Worm (Caenorhabditis elegans) whole organism, late embryonic: ENCODE data around the gene grd-8.

Experiments used
- F13H6.1 ChIP-seq: sonication (generic microtip); optimal IDR thresholded peaks from 2 replicates; lab custom pipeline; 2016; ENCODE audit warnings: missing genetic modification characterization, missing compliant biosample characterization
- Y22D7AL.16 ChIP-seq: sonication (generic microtip); optimal IDR thresholded peaks from 2 replicates; lab custom pipeline; 2016; ENCODE audit warnings: missing genetic modification characterization, missing compliant biosample characterization
- ahr-1 ChIP-seq: sonication (generic microtip); optimal IDR thresholded peaks from 2 replicates; lab custom pipeline; 2016; ENCODE audit warnings: missing genetic modification characterization, missing compliant biosample characterization
- ceh-14 ChIP-seq: sonication (generic microtip); optimal IDR thresholded peaks from 2 replicates; lab custom pipeline; 2016; ENCODE audit warnings: missing genotype, missing genetic modification characterization, missing compliant biosample characterization
- ceh-18 ChIP-seq: sonication (generic microtip); optimal IDR thresholded peaks from 2 replicates; lab custom pipeline; 2016; ENCODE audit warnings: missing genetic modification characterization, missing compliant biosample characterization
- ceh-19 ChIP-seq: fragments of 200-800 bp; sonication (Bioruptor generic); optimal IDR thresholded peaks from 2 replicates; lab custom pipeline; 2018; ENCODE audit warnings: mild to moderate bottlenecking, missing genetic modification characterization, missing compliant biosample characterization
- ceh-2 ChIP-seq: sonication (generic microtip); optimal IDR thresholded peaks from 2 replicates; lab custom pipeline; 2016; ENCODE audit warnings: missing genotype, missing genetic modification characterization, missing compliant biosample characterization
- ceh-34 ChIP-seq: sonication (generic microtip); optimal IDR thresholded peaks from 2 replicates; lab custom pipeline; 2016; ENCODE audit warnings: mild to moderate bottlenecking, missing genetic modification characterization, missing compliant biosample characterization
- ceh-45 ChIP-seq: fragments of 200-800 bp; sonication (Bioruptor generic); IDR thresholded peaks from 2 replicates; pipeline ENCODE4 v1.3.6; 2022; ENCODE audit warnings: missing genetic modification reagents, missing genetic modification characterization, missing compliant biosample characterization
- ceh-9 ChIP-seq: sonication (generic microtip); optimal IDR thresholded peaks from 2 replicates; lab custom pipeline; 2016; ENCODE audit warnings: mild to moderate bottlenecking, missing genetic modification characterization, inconsistent platforms, missing compliant biosample characterization
- che-1 ChIP-seq: sonication (generic microtip); optimal IDR thresholded peaks from 2 replicates; lab custom pipeline; 2016; ENCODE audit warnings: mild to moderate bottlenecking, missing genetic modification characterization, missing compliant biosample characterization
- dmd-4 ChIP-seq: sonication (generic microtip); optimal IDR thresholded peaks from 2 replicates; lab custom pipeline; 2016; ENCODE audit warnings: borderline replicate concordance, missing genetic modification characterization, missing compliant biosample characterization
- fax-1 ChIP-seq: sonication (generic microtip); optimal IDR thresholded peaks from 2 replicates; lab custom pipeline; 2016; ENCODE audit warnings: missing genotype, missing genetic modification characterization, missing compliant biosample characterization
- gmeb-2 ChIP-seq: sonication (generic microtip); optimal IDR thresholded peaks from 2 replicates; lab custom pipeline; 2016; ENCODE audit warnings: missing genetic modification characterization, inconsistent platforms, missing compliant biosample characterization
- hlh-30 ChIP-seq: sonication (generic microtip); optimal IDR thresholded peaks from 2 replicates; lab custom pipeline; 2017; ENCODE audit warnings: antibody characterized with exemption, missing genetic modification characterization, missing compliant biosample characterization; ENCODE audit not compliant: insufficient read depth
- hlh-8 ChIP-seq: sonication (generic microtip); optimal IDR thresholded peaks from 2 replicates; lab custom pipeline; 2016; ENCODE audit warnings: missing genotype, missing genetic modification characterization, missing compliant biosample characterization
- lim-6 ChIP-seq: sonication (generic microtip); optimal IDR thresholded peaks from 2 replicates; lab custom pipeline; 2016; ENCODE audit warnings: missing genetic modification characterization, missing compliant biosample characterization
- mec-3 ChIP-seq: sonication (generic microtip); optimal IDR thresholded peaks from 2 replicates; lab custom pipeline; 2016; ENCODE audit warnings: borderline replicate concordance, missing genetic modification characterization, missing compliant biosample characterization
- nhr-11 ChIP-seq: fragments of 150-350 bp; optimal IDR thresholded peaks from 2 replicates; lab custom pipeline; 2014; ENCODE audit warnings: missing biosample characterization, missing genetic modification characterization
- nhr-232 ChIP-seq: sonication (generic microtip); optimal IDR thresholded peaks from 2 replicates; lab custom pipeline; 2016; ENCODE audit warnings: missing genetic modification characterization, missing compliant biosample characterization
- npax-4 ChIP-seq: sonication (generic microtip); optimal IDR thresholded peaks from 2 replicates; lab custom pipeline; 2016; ENCODE audit warnings: missing genetic modification characterization, missing compliant biosample characterization
- pat-9 ChIP-seq: fragments of 200-800 bp; sonication (Bioruptor generic); optimal IDR thresholded peaks from 2 replicates; lab custom pipeline; 2018; ENCODE audit warnings: mild to moderate bottlenecking, missing genetic modification characterization, moderate library complexity, missing compliant biosample characterization
- pax-1 ChIP-seq: fragments of 150-350 bp; optimal IDR thresholded peaks from 2 replicates; lab custom pipeline; 2014; ENCODE audit warnings: missing biosample characterization, missing genetic modification characterization
- pqm-1 ChIP-seq: sonication (generic microtip); optimal IDR thresholded peaks from 2 replicates; lab custom pipeline; 2016; ENCODE audit warnings: missing genetic modification characterization, missing compliant biosample characterization
- rnt-1 ChIP-seq: sonication (generic microtip); optimal IDR thresholded peaks from 2 replicates; lab custom pipeline; 2016; ENCODE audit warnings: missing genetic modification characterization, missing compliant biosample characterization
- sdc-2 ChIP-seq: sonication (generic microtip); optimal IDR thresholded peaks from 2 replicates; lab custom pipeline; 2016; ENCODE audit warnings: missing genotype, missing genetic modification characterization, missing compliant biosample characterization
- sox-2 ChIP-seq: fragments of 200-800 bp; sonication (Bioruptor generic); IDR thresholded peaks from 2 replicates; pipeline ENCODE4 v1.3.6; 2022; ENCODE audit warnings: missing genetic modification reagents, missing genetic modification characterization, missing compliant biosample characterization
- sox-4 ChIP-seq: sonication (generic microtip); optimal IDR thresholded peaks from 2 replicates; lab custom pipeline; 2017; ENCODE audit warnings: mild to moderate bottlenecking, missing genetic modification characterization, inconsistent platforms, missing compliant biosample characterization
- tbx-7 ChIP-seq: sonication (generic microtip); optimal IDR thresholded peaks from 2 replicates; lab custom pipeline; 2016; ENCODE audit warnings: missing genotype, missing genetic modification characterization, missing compliant biosample characterization
- unc-55 ChIP-seq: sonication (generic microtip); optimal IDR thresholded peaks from 2 replicates; lab custom pipeline; 2017; ENCODE audit warnings: missing biosample characterization, missing genetic modification reagents, missing genetic modification characterization
- unc-86 ChIP-seq: sonication (generic microtip); optimal IDR thresholded peaks from 2 replicates; lab custom pipeline; 2016; ENCODE audit warnings: missing genetic modification characterization, missing compliant biosample characterization

The grd-8 gene

DNA sequence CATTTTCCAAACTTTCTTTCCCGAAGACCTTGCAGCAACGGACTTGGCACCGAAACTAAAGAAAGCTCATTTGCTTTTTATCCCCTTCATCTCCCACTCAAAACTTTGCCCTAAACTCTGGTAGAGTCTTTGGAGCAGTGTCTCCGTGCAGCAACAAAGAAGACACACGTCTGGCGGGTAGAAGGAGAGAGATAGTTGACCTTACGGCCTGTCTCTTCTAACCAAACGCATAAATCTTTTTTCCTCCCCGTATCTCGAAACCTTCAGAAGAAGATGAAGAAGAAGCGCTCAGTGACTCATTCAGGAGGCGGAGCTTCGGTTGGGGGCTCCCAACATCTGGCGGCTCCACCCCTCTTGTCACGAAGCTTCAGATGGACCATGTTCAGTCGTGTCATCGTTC lies 16.0 kb upstream of the grd-8 start:
- TF ChIP-seq ceh-9 (tag; lab: Kevin White, UChicago) (no peak), hlh-8 (peak; percentile 64), unc-55 (GFP tag; lab: Kevin White, UChicago) (peak; percentile 3)

ce11 chrV:7826917-7827316 lies 15.4 kb upstream of the grd-8 start, which contains the start of gene mig-6:
Gene mig-6, plus strand, starts transcription at chrV:7827217.
- TF ChIP-seq ceh-45 (GFP tag; lab: Robert Waterston, UW) (no peak), Y22D7AL.16 (tag; lab: Kevin White, UChicago) (no peak), tbx-7 (no peak), ceh-18 (tag; lab: Kevin White, UChicago) (no peak), gmeb-2 (tag; lab: Kevin White, UChicago) (no peak)

DNA sequence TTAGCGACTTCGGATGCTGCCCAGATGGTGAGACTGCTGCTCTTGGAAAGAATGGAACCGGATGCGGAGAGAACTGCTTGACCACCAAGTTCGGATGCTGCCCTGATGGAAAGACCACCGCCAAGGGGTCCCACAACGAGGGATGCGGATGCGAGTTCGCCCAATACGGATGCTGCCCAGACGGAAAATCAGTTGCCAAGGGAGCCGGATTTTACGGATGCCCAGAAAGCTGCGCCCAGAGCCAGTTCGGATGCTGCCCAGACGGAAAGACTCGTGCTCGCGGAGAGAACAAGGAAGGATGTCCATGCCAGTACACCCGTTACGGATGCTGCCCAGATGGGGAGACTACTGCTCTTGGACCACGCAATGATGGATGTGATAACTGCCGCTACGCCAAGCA lies 11.4 kb upstream of the grd-8 start:
- TF ChIP-seq gmeb-2 (tag; lab: Kevin White, UChicago) (no peak), sdc-2 (tag; lab: Kevin White, UChicago) (no peak), sox-4 (no peak), dmd-4 (no peak), nhr-11 (tag; lab: Kevin White, UChicago) (no peak), unc-55 (GFP tag; lab: Kevin White, UChicago) (no peak), ceh-9 (tag; lab: Kevin White, UChicago) (no peak), ceh-14 (tag; lab: Kevin White, UChicago) (no peak), ceh-19 (GFP tag; lab: Kevin White, UChicago) (no peak)

ce11 chrV:7836911-7837310 lies 5.4 kb upstream of the grd-8 start, which contains the start of gene txt-5:
Gene txt-5, minus strand, starts transcription at chrV:7837134.
- TF ChIP-seq lim-6 (tag; lab: Kevin White, UChicago) (no peak), hlh-30 (tag; lab: Kevin White, UChicago) (peak; percentile 39)
- TF ChIP-seq, all 69 proteins: peak for 1

DNA sequence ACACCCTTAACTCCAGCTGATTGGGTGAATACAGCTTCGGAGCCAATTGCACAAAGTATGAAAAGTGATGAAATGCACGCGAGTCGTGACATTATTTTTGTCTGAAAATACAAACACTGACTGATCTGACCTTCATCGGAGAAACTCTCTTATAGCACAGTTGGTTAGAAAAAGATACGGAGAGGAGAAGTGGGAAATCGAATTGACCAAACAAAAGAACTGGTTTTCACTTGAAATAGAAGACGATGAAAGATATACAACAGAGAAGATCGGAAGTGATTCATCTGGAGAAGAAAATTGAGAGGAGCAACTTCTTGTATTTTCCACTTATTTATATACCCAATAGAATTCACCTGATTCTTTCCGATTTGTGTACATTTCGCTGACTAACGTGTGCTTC lies 4.5 kb upstream of the grd-8 start, which contains the start of gene ttr-33:
Gene ttr-33 (minus strand): TSS at position 101 of the 400 bp plus-strand sequence.
- TF ChIP-seq pqm-1 (tag; lab: Kevin White, UChicago), result no peak
- TF ChIP-seq nhr-11 (tag; lab: Kevin White, UChicago), result no peak
- TF ChIP-seq pax-1, result no peak
- TF ChIP-seq rnt-1 (tag; lab: Kevin White, UChicago), result no peak
- no peak for TF ChIP-seq che-1 (tag; lab: Kevin White, UChicago)
- no peak for TF ChIP-seq lim-6 (tag; lab: Kevin White, UChicago)
- TF ChIP-seq ahr-1 (tag; lab: Kevin White, UChicago), result no peak
- no peak for TF ChIP-seq ceh-2 (tag; lab: Kevin White, UChicago)
- no peak for TF ChIP-seq unc-86 (tag; lab: Kevin White, UChicago)
- no peak for TF ChIP-seq ceh-34 (tag; lab: Kevin White, UChicago)

DNA sequence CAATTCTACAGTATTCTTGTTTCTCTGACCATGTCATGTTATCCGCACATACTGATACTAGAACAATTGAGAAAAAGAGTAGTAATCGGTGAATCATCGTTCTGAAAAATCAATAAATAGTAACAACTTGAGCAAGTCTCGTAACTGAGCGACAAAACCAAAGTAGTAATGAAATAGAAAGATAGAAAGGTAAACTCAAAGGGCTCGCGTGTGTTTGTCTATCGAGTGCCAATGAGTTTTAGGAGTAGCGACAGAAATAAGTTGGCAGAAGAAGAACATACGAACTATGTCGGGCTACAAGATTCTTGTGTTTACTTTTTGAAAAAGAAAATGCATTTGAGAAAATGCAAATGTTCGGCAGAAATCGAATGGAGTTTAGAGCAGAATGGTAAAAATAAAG lies 2.8 kb upstream of the grd-8 start, which contains the start of gene C37C3.12:
Gene C37C3.12 (minus strand): TSS at position 101 of the 400 bp plus-strand sequence.
- no peak for TF ChIP-seq fax-1 (tag; lab: Kevin White, UChicago)

- TF ChIP-seq mec-3 (tag; lab: Kevin White, UChicago), result no peak
- peak; percentile 44 for TF ChIP-seq sox-2 (GFP tag; lab: Robert Waterston, UW)
- no peak for TF ChIP-seq ahr-1 (tag; lab: Kevin White, UChicago)
- no peak for TF ChIP-seq lim-6 (tag; lab: Kevin White, UChicago)
- no peak for TF ChIP-seq F13H6.1 (tag; lab: Kevin White, UChicago)
- no peak for TF ChIP-seq pat-9
- TF ChIP-seq fax-1 (tag; lab: Kevin White, UChicago), result no peak
- TF ChIP-seq npax-4 (tag; lab: Kevin White, UChicago), result no peak
- TF ChIP-seq nhr-232 (tag; lab: Kevin White, UChicago), result no peak
Observed at ce11 chrV:7847170-7847569, 4.8 kb downstream of the grd-8 start, which contains the start of gene memo-1. Gene memo-1, minus strand, starts transcription at chrV:7847171.
